Worm (Caenorhabditis elegans) whole organism, L1 larva: ENCODE results near the gene F45D3.4.

Experiments used
- isw-1 ChIP-seq: fragments of 200-800 bp; sonication (Bioruptor generic); IDR thresholded peaks from 2 replicates; pipeline ENCODE4 v1.3.6; 2022; ENCODE audit warnings: missing genetic modification characterization, missing compliant biosample characterization
- nhr-85 ChIP-seq: sonication (generic microtip); peaks from one replicate; lab custom pipeline; 2016; ENCODE audit warnings: missing genetic modification characterization, inconsistent platforms, missing compliant biosample characterization

DNA sequence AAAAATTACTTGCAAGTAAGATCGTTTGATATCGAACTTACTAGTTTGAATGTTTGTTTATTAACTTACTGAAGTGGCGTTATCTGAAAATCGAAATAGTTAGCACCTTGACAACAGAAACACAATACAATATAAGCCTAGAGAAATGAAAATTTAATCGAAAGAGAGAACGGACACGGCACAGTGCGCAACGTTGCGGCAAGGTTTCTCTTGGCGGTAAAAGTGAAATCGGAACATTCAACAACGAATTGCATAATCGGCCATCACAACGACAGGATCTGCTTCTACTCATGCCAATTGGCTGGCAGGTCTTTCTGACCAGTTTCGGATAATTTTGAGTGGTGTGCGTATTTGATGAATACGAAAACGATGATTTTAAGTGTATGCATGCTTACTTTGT, 27.5 kb downstream of the F45D3.4 start, which contains the start of gene dyf-4:
- TF ChIP-seq isw-1 (GFP tag; lab: Robert Waterston, UW) (no peak), nhr-85 (no peak)
